Fruit fly (Drosophila melanogaster): ENCODE data around the gene CG2663.

dm6 chr3R:5389435-5389834, 14.5 kb downstream of the CG2663 start:
- no peak for TF ChIP-seq h (GFP tag; optimal IDR thresholded peaks at IDR 0.05)
- TF ChIP-seq psq (GFP tag; optimal IDR thresholded peaks at IDR 0.05): no peak
- no peak for TF ChIP-seq brk (GFP tag; optimal IDR thresholded peaks at IDR 0.05)
- no peak for TF ChIP-seq pan (optimal IDR thresholded peaks at IDR 0.05)
- TF ChIP-seq fru (GFP tag; optimal IDR thresholded peaks at IDR 0.05): no peak
- no peak for TF ChIP-seq GATAd (GFP tag; optimal IDR thresholded peaks at IDR 0.05)
- no peak for TF ChIP-seq Mio (GFP tag; optimal IDR thresholded peaks at IDR 0.05)
- TF ChIP-seq Myc (optimal IDR thresholded peaks at IDR 0.05): no peak
- TF ChIP-seq dl (GFP tag; optimal IDR thresholded peaks at IDR 0.05; ENCODE audit: insufficient read depth in 1 of 2, partially characterized antibody in 2 of 2): no peak
- TF ChIP-seq usp (GFP tag; optimal IDR thresholded peaks at IDR 0.05): no peak
- no peak for TF ChIP-seq Rel (GFP tag; optimal IDR thresholded peaks at IDR 0.05)
- no peak for TF ChIP-seq Rel (tag; optimal IDR thresholded peaks at IDR 0.05)
